Fruit fly (Drosophila melanogaster) whole organism, embryonic: ENCODE results near the gene CG12010.
A peak's percentile ranks its signal among the peaks of the same experiment; 100 is the strongest.

ENCODE experiments used
- Ada2b ChIP-seq: fragments of 200-800 bp; sonication (Bioruptor generic); IDR thresholded peaks from 2 replicates; pipeline ENCODE4 v1.3.6; 2022; ENCODE audit warnings: missing biosample characterization, missing genetic modification characterization
- Antp ChIP-seq: fragments of 200-800 bp; sonication (Bioruptor generic); optimal IDR thresholded peaks from 3 replicates; lab custom pipeline; 2016; ENCODE audit warnings: missing biosample characterization, missing genetic modification characterization
- CG10147 ChIP-seq: fragments of 200-800 bp; sonication (Bioruptor generic); optimal IDR thresholded peaks from 2 replicates; lab custom pipeline; 2019; ENCODE audit warnings: missing biosample characterization, mild to moderate bottlenecking, missing genetic modification characterization, moderate library complexity
- CG10267 ChIP-seq: fragments of 200-800 bp; sonication (Bioruptor generic); optimal IDR thresholded peaks from 2 replicates; lab custom pipeline; 2018; ENCODE audit warnings: missing biosample characterization, mild to moderate bottlenecking, missing genetic modification characterization, moderate library complexity
- CG10462 ChIP-seq: fragments of 200-800 bp; sonication (Bioruptor generic); optimal IDR thresholded peaks from 2 replicates; lab custom pipeline; 2016; ENCODE audit warnings: missing biosample characterization, missing genetic modification characterization
- CG10543 ChIP-seq: fragments of 200-800 bp; sonication (Bioruptor generic); optimal IDR thresholded peaks from 3 replicates; lab custom pipeline; 2017; ENCODE audit warnings: missing biosample characterization, mild to moderate bottlenecking, missing genetic modification characterization, moderate library complexity
- CG1233 ChIP-seq: fragments of 200-800 bp; sonication (Bioruptor generic); optimal IDR thresholded peaks from 4 replicates; lab custom pipeline; 2018; ENCODE audit warnings: missing biosample characterization, mild to moderate bottlenecking, missing genetic modification characterization
- CG12744 ChIP-seq: fragments of 200-800 bp; sonication (Bioruptor generic); optimal IDR thresholded peaks from 2 replicates; lab custom pipeline; 2016; ENCODE audit warnings: missing biosample characterization, missing genetic modification characterization
- CG14441 ChIP-seq: fragments of 200-800 bp; sonication (Bioruptor generic); IDR thresholded peaks from 2 replicates; pipeline ENCODE4 v1.3.6; 2022; ENCODE audit warnings: missing biosample characterization, missing genetic modification characterization
- CG14860 ChIP-seq: fragments of 200-800 bp; sonication (Bioruptor generic); IDR thresholded peaks from 3 replicates; pipeline ENCODE4 v1.3.6; 2022; ENCODE audit warnings: missing biosample characterization, missing genetic modification characterization; ENCODE audit not compliant: partially characterized antibody
- CG15601 ChIP-seq: fragments of 200-800 bp; sonication (Bioruptor generic); optimal IDR thresholded peaks from 3 replicates; lab custom pipeline; 2019; ENCODE audit warnings: missing biosample characterization, mild to moderate bottlenecking, missing genetic modification characterization, moderate library complexity
- CG15696 ChIP-seq: fragments of 200-800 bp; sonication (Bioruptor generic); optimal IDR thresholded peaks from 2 replicates; lab custom pipeline; 2019; ENCODE audit warnings: missing biosample characterization, mild to moderate bottlenecking, missing genetic modification characterization, moderate library complexity
- CG1647 ChIP-seq: fragments of 200-800 bp; sonication (Bioruptor generic); optimal IDR thresholded peaks from 3 replicates; lab custom pipeline; 2016; ENCODE audit warnings: missing biosample characterization, missing genetic modification characterization
- CG17612 ChIP-seq: fragments of 200-800 bp; sonication (Bioruptor generic); IDR thresholded peaks from 2 replicates; pipeline ENCODE4 v1.3.6; 2022; ENCODE audit warnings: missing biosample characterization, missing genetic modification characterization
- CG18599 ChIP-seq: fragments of 200-800 bp; sonication (Bioruptor generic); optimal IDR thresholded peaks from 3 replicates; lab custom pipeline; 2017; ENCODE audit warnings: missing biosample characterization, missing genetic modification characterization, mild to moderate bottlenecking, moderate library complexity, missing genetic modification reagents
- CG2129 ChIP-seq: fragments of 200-800 bp; sonication (Bioruptor generic); IDR thresholded peaks from 2 replicates; pipeline ENCODE4 v1.3.6; 2022; ENCODE audit warnings: missing biosample characterization, missing genetic modification characterization; ENCODE audit not compliant: partially characterized antibody
- CG3281 ChIP-seq: fragments of 200-800 bp; sonication (Bioruptor generic); optimal IDR thresholded peaks from 3 replicates; lab custom pipeline; 2017; ENCODE audit warnings: missing biosample characterization, mild to moderate bottlenecking, missing genetic modification characterization
- CG3838 ChIP-seq: fragments of 200-800 bp; sonication (Bioruptor generic); optimal IDR thresholded peaks from 3 replicates; lab custom pipeline; 2016; ENCODE audit warnings: missing biosample characterization, missing genetic modification characterization
- CG3847 ChIP-seq: fragments of 200-800 bp; sonication (Bioruptor generic); IDR thresholded peaks from 2 replicates; pipeline ENCODE4 v1.3.6; 2022; ENCODE audit warnings: missing biosample characterization, missing genetic modification characterization
- CG6254 ChIP-seq: fragments of 200-800 bp; sonication (Bioruptor generic); optimal IDR thresholded peaks from 3 replicates; lab custom pipeline; 2017; ENCODE audit warnings: mild to moderate bottlenecking, missing biosample characterization, missing genetic modification reagents, missing genetic modification characterization
- CG6813 ChIP-seq: fragments of 200-800 bp; sonication (Bioruptor generic); optimal IDR thresholded peaks from 2 replicates; lab custom pipeline; 2017; ENCODE audit warnings: missing biosample characterization, missing genetic modification characterization, mild to moderate bottlenecking, moderate library complexity, missing genetic modification reagents
- CG7987 ChIP-seq: fragments of 200-800 bp; sonication (Bioruptor generic); optimal IDR thresholded peaks from 2 replicates; lab custom pipeline; 2018; ENCODE audit warnings: missing biosample characterization, mild to moderate bottlenecking, missing genetic modification characterization, moderate library complexity
- Dad ChIP-seq: fragments of 200-800 bp; sonication (Bioruptor generic); optimal IDR thresholded peaks from 3 replicates; lab custom pipeline; 2016; ENCODE audit warnings: missing biosample characterization, missing genetic modification characterization
- HLH54F ChIP-seq: fragments of 200-800 bp; sonication (Bioruptor generic); optimal IDR thresholded peaks from 3 replicates; lab custom pipeline; 2016; ENCODE audit warnings: missing biosample characterization, missing genetic modification characterization
- Hey ChIP-seq: fragments of 200-800 bp; sonication (Bioruptor generic); optimal IDR thresholded peaks from 3 replicates; lab custom pipeline; 2018; ENCODE audit warnings: missing biosample characterization, mild to moderate bottlenecking, missing genetic modification characterization
- HmgZ ChIP-seq: fragments of 200-800 bp; sonication (Bioruptor generic); optimal IDR thresholded peaks from 2 replicates; lab custom pipeline; 2018; ENCODE audit warnings: missing biosample characterization, mild to moderate bottlenecking, missing genetic modification characterization
- Lhr ChIP-seq: fragments of 200-800 bp; sonication (Bioruptor generic); optimal IDR thresholded peaks from 3 replicates; lab custom pipeline; 2017; ENCODE audit warnings: mild to moderate bottlenecking, missing biosample characterization, missing genetic modification reagents, missing genetic modification characterization
- Lpt ChIP-seq: fragments of >200 bp; optimal IDR thresholded peaks from 2 replicates; lab custom pipeline; 2018; ENCODE audit warnings: missing biosample characterization, missing genetic modification characterization
- MESR4 ChIP-seq: fragments of 200-800 bp; sonication (Bioruptor generic); optimal IDR thresholded peaks from 2 replicates; lab custom pipeline; 2018; ENCODE audit warnings: missing biosample characterization, mild to moderate bottlenecking, missing genetic modification characterization, moderate library complexity
- YL-1 ChIP-seq: fragments of 200-800 bp; sonication (Bioruptor generic); optimal IDR thresholded peaks from 3 replicates; lab custom pipeline; 2017; ENCODE audit warnings: missing biosample characterization, mild to moderate bottlenecking, missing genetic modification characterization
- amos ChIP-seq: fragments of 200-800 bp; sonication (Bioruptor generic); IDR thresholded peaks from 2 replicates; pipeline ENCODE4 v1.3.6; 2022; ENCODE audit warnings: missing biosample characterization, missing genetic modification characterization; ENCODE audit not compliant: partially characterized antibody
- corto ChIP-seq: fragments of 200-800 bp; sonication (Bioruptor generic); optimal IDR thresholded peaks from 2 replicates; lab custom pipeline; 2016; ENCODE audit warnings: missing biosample characterization, mild to moderate bottlenecking, missing genetic modification characterization, moderate library complexity
- crp ChIP-seq, 2 experiments: fragments of 200-800 bp; sonication (Bioruptor generic); optimal IDR thresholded peaks; 2 replicates in 1 of 2; 3 replicates in 1 of 2; lab custom pipeline; 2017; ENCODE audit warnings: missing biosample characterization in 2 of 2, missing genetic modification characterization in 2 of 2, mild to moderate bottlenecking in 1 of 2, moderate library complexity in 1 of 2
- dimm ChIP-seq: fragments of 200-800 bp; sonication (Bioruptor generic); IDR thresholded peaks from 2 replicates; pipeline ENCODE4 v1.3.6; 2022; ENCODE audit warnings: missing biosample characterization, missing genetic modification characterization
- esg ChIP-seq: fragments of 200-800 bp; sonication (Bioruptor generic); conservative IDR thresholded peaks from 2 replicates; pipeline ENCODE4 v1.3.6; 2022; ENCODE audit warnings: missing biosample characterization, missing genetic modification characterization
- fru ChIP-seq: fragments of >200 bp; optimal IDR thresholded peaks from 2 replicates; lab custom pipeline; 2017
- grau ChIP-seq: fragments of 200-800 bp; optimal IDR thresholded peaks from 3 replicates; lab custom pipeline; 2019; ENCODE audit warnings: missing biosample characterization, mild to moderate bottlenecking, missing genetic modification characterization, moderate library complexity
- jing ChIP-seq: fragments of 200-800 bp; sonication (Bioruptor generic); optimal IDR thresholded peaks from 2 replicates; lab custom pipeline; 2018; ENCODE audit warnings: missing biosample characterization, mild to moderate bottlenecking, missing genetic modification characterization
- nerfin-2 ChIP-seq: fragments of 200-800 bp; sonication (Bioruptor generic); IDR thresholded peaks from 2 replicates; pipeline ENCODE4 v1.3.6; 2022; ENCODE audit warnings: missing biosample characterization, missing genetic modification characterization; ENCODE audit not compliant: partially characterized antibody
- org-1 ChIP-seq: fragments of 200-800 bp; sonication (Bioruptor generic); optimal IDR thresholded peaks from 2 replicates; lab custom pipeline; 2017; ENCODE audit warnings: missing biosample characterization, missing genetic modification characterization
- prd ChIP-seq, 3 experiments: fragments of >200 bp in 2 of 3; fragments of 200-800 bp in 1 of 3; sonication (Bioruptor generic) in 1 of 3; optimal IDR thresholded peaks in 2 of 3; IDR thresholded peaks in 1 of 3; 2 replicates in 2 of 3; 3 replicates in 1 of 3; pipeline versions ENCODE4 v1.3.6 to Lab custom; 2017 to 2022; ENCODE audit warnings: missing biosample characterization in 1 of 3, missing genetic modification characterization in 1 of 3
- pzg ChIP-seq: fragments of 200-800 bp; sonication (Bioruptor generic); optimal IDR thresholded peaks from 3 replicates; lab custom pipeline; 2018; ENCODE audit warnings: missing biosample characterization, mild to moderate bottlenecking, missing genetic modification characterization, moderate library complexity
- scrt ChIP-seq: fragments of 200-800 bp; sonication (Bioruptor generic); optimal IDR thresholded peaks from 2 replicates; lab custom pipeline; 2018; ENCODE audit warnings: missing biosample characterization, mild to moderate bottlenecking, missing genetic modification characterization, moderate library complexity
- shn ChIP-seq: fragments of 200-800 bp; sonication (Bioruptor generic); optimal IDR thresholded peaks from 3 replicates; lab custom pipeline; 2016; ENCODE audit warnings: missing biosample characterization, missing genetic modification characterization
- sr ChIP-seq: fragments of 200-800 bp; sonication (Bioruptor generic); IDR thresholded peaks from 3 replicates; pipeline ENCODE4 v1.3.6; 2022; ENCODE audit warnings: missing biosample characterization, missing genetic modification characterization
- vfl ChIP-seq: fragments of 200-800 bp; sonication (Bioruptor generic); optimal IDR thresholded peaks from 2 replicates; lab custom pipeline; 2016; ENCODE audit warnings: missing biosample characterization, missing genetic modification characterization
- zen ChIP-seq: fragments of 200-800 bp; sonication (Bioruptor generic); optimal IDR thresholded peaks from 3 replicates; lab custom pipeline; 2018; ENCODE audit warnings: missing biosample characterization, mild to moderate bottlenecking, missing genetic modification characterization, moderate library complexity

CG12010 gene

DNA sequence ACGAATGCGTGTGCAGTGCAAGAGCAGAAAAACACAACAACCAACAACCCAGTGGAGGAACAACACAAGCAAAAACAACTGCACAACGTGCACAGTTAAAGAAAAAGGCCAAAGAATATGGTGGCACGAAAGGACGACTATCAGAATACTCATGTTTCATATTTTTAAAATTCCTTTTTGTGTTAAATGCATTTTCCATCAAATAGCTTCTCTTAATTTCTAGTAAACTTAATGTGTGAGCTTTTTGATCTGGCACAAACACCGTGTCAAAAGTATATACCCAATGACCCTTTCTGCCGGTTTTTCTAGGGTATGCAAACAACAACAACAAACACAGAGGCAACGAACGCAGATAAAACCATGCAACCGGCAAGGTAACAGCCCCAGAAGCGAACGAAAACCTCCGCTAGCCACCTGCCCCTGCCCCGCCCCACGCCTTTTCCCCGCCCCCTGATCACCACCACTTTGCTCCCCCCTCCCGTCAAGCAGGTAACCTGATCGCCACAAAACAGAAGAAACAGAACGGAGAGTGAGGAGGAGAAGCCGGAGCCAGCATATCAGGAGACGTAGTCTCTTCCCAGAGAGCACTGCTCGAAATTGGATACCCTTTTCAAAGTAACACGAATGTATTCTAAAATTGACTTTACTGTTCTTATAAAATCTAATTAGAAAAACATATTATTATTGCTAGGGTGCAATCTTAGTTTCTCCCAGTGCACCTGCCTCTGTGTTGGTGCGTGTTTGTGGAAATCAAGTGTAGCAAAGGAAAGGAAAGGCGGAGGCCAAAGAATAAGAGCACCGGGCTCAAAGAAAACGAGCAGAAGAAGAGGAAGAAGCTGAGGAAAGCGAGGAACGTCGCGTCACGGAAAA lies 21.0 kb downstream of the CG12010 start (continued):
- TF ChIP-seq pzg (no peak), shn (GFP tag; lab: Kevin White, UChicago) (peak; percentile 85), CG1233 (GFP tag; lab: Kevin White, UChicago) (peak; percentile 58), CG14860 (GFP tag; lab: Robert Waterston, UW) (no peak), Ada2b (GFP tag; lab: Robert Waterston, UW) (peak; percentile 85), sr (GFP tag; lab: Robert Waterston, UW) (peak; percentile 77), fru (lab: Kevin White, UChicago) (no peak), CG15601 (tag; lab: Kevin White, UChicago) (peak; percentile 95), Hey (no peak), CG10543 (GFP tag; lab: Kevin White, UChicago) (no peak), CG3847 (GFP tag; lab: Robert Waterston, UW) (peak; percentile 37; the same call in 1 of the 2 replicates), YL-1 (peak; percentile 68), MESR4 (GFP tag; lab: Kevin White, UChicago) (peak; percentile 38), grau (tag; lab: Kevin White, UChicago) (peak; percentile 87), CG3838 (GFP tag; lab: Kevin White, UChicago) (no peak), prd (optimal IDR thresholded peaks at IDR 0.05; lab: Kevin White, UChicago) (no peak), prd (GFP tag; IDR thresholded peaks at IDR 0.05; lab: Robert Waterston, UW) (peak; percentile 98), scrt (GFP tag; lab: Kevin White, UChicago) (no peak), CG10267 (tag; lab: Kevin White, UChicago) (peak; percentile 87), CG3281 (GFP tag; lab: Kevin White, UChicago) (no peak), HLH54F (GFP tag; lab: Kevin White, UChicago) (peak; percentile 63), esg (peak; percentile 88), dimm (GFP tag; lab: Robert Waterston, UW) (peak; percentile 86), CG6254 (GFP tag; lab: Kevin White, UChicago) (peak; percentile 86), corto (GFP tag; lab: Kevin White, UChicago) (peak; percentile 85), HmgZ (tag; lab: Kevin White, UChicago) (peak; percentile 6), vfl (GFP tag; lab: Kevin White, UChicago) (no peak), CG12744 (GFP tag; lab: Kevin White, UChicago) (peak; percentile 76), Lhr (peak; percentile 85), CG18599 (GFP tag; lab: Kevin White, UChicago) (peak; percentile 35), Antp (peak; percentile 93), nerfin-2 (GFP tag; lab: Robert Waterston, UW) (no peak), CG17612 (GFP tag; lab: Robert Waterston, UW) (peak; percentile 44; the same call in 1 of the 2 replicates), crp (GFP tag; optimal IDR thresholded peaks at IDR 0.05; lab: Kevin White, UChicago) (peak; percentile 37 to 60), CG15696 (tag; lab: Kevin White, UChicago) (peak; percentile 89), amos (GFP tag; lab: Robert Waterston, UW) (no peak), Lpt (GFP tag; lab: Kevin White, UChicago) (no peak), Dad (GFP tag; lab: Kevin White, UChicago) (peak; percentile 82), CG10147 (GFP tag; lab: Kevin White, UChicago) (peak; percentile 53), jing (GFP tag; lab: Kevin White, UChicago) (peak; percentile 96), org-1 (GFP tag; lab: Kevin White, UChicago) (peak; percentile 85), CG6813 (GFP tag; lab: Kevin White, UChicago) (peak; percentile 75), CG7987 (GFP tag; lab: Kevin White, UChicago) (no peak), zen (tag; lab: Kevin White, UChicago) (peak; percentile 93), CG1647 (peak; percentile 80), CG10462 (GFP tag; lab: Kevin White, UChicago) (peak; percentile 93), CG14441 (GFP tag; lab: Robert Waterston, UW) (peak; percentile 87), CG2129 (GFP tag; lab: Robert Waterston, UW) (no peak)
